Fruit fly (Drosophila melanogaster): ENCODE data around the gene jp.

- TF ChIP-seq CTCF (optimal IDR thresholded peaks at IDR 0.05) (no peak), CG8478 (optimal IDR thresholded peaks at IDR 0.05) (no peak)
Observed at dm6 chr2L:9565387-9565786, 1.2 kb downstream of the jp start, which contains the start of gene CG46468.
